Worm (Caenorhabditis elegans) whole organism, mixed stage, embryonic: ENCODE measurements around the gene Y37H2A.18.

Source experiments
- M03D4.4 ChIP-seq: sonication (generic microtip); optimal IDR thresholded peaks from 2 replicates; lab custom pipeline; 2017; ENCODE audit warnings: mild to moderate bottlenecking, missing genetic modification characterization, missing compliant biosample characterization
- bed-3 ChIP-seq: fragments of 200-800 bp; sonication (Bioruptor generic); optimal IDR thresholded peaks from 3 replicates; lab custom pipeline; 2018; ENCODE audit warnings: mild to moderate bottlenecking, missing genetic modification characterization, moderate library complexity, missing compliant biosample characterization
- blmp-1 ChIP-seq: fragments of 150-350 bp; optimal IDR thresholded peaks from 2 replicates; lab custom pipeline; 2014; ENCODE audit warnings: missing biosample characterization, missing genetic modification characterization
- ceh-39 ChIP-seq: fragments of 150-350 bp; optimal IDR thresholded peaks from 2 replicates; lab custom pipeline; 2014; ENCODE audit warnings: missing biosample characterization, missing genetic modification characterization
- ceh-43 ChIP-seq: fragments of 200-800 bp; sonication (Bioruptor generic); optimal IDR thresholded peaks from 2 replicates; lab custom pipeline; 2018; ENCODE audit warnings: mild to moderate bottlenecking, missing genetic modification characterization, moderate library complexity, missing compliant biosample characterization
- ceh-83 ChIP-seq: fragments of 200-800 bp; sonication (Bioruptor generic); optimal IDR thresholded peaks from 2 replicates; lab custom pipeline; 2018; ENCODE audit warnings: mild to moderate bottlenecking, missing genetic modification characterization, missing compliant biosample characterization
- ces-1 ChIP-seq: fragments of 150-350 bp; optimal IDR thresholded peaks from 2 replicates; lab custom pipeline; 2014; ENCODE audit warnings: missing biosample characterization, missing genetic modification reagents, missing genetic modification characterization
- cnd-1 ChIP-seq: fragments of 200-800 bp; sonication (Bioruptor generic); optimal IDR thresholded peaks from 2 replicates; lab custom pipeline; 2018; ENCODE audit warnings: mild to moderate bottlenecking, missing genetic modification characterization, missing compliant biosample characterization
- drap-1 ChIP-seq: fragments of 200-800 bp; sonication (Bioruptor generic); optimal IDR thresholded peaks from 3 replicates; lab custom pipeline; 2018; ENCODE audit warnings: mild to moderate bottlenecking, missing genetic modification characterization, missing compliant biosample characterization
- elt-1 ChIP-seq: sonication (generic microtip); optimal IDR thresholded peaks from 2 replicates; lab custom pipeline; 2017; ENCODE audit warnings: missing genetic modification characterization, mild to moderate bottlenecking, missing compliant biosample characterization, antibody characterized with exemption, moderate library complexity, borderline replicate concordance; ENCODE audit not compliant: insufficient read depth
- ham-2 ChIP-seq: fragments of 200-800 bp; sonication (Bioruptor generic); optimal IDR thresholded peaks from 2 replicates; lab custom pipeline; 2018; ENCODE audit warnings: mild to moderate bottlenecking, missing genetic modification characterization, missing compliant biosample characterization
- lin-13 ChIP-seq: fragments of 150-350 bp; optimal IDR thresholded peaks from 2 replicates; lab custom pipeline; 2014; ENCODE audit warnings: missing biosample characterization, missing genetic modification characterization
- lsy-2 ChIP-seq: fragments of 150-350 bp; optimal IDR thresholded peaks from 2 replicates; lab custom pipeline; 2014; ENCODE audit warnings: missing biosample characterization, missing genetic modification characterization
- mab-5 ChIP-seq: fragments of 150-350 bp; optimal IDR thresholded peaks from 2 replicates; lab custom pipeline; 2014; ENCODE audit warnings: missing biosample characterization, missing genetic modification characterization
- mep-1 ChIP-seq: fragments of 150-350 bp; optimal IDR thresholded peaks from 2 replicates; lab custom pipeline; 2017; ENCODE audit warnings: missing biosample characterization, missing genetic modification reagents, missing genetic modification characterization, inconsistent platforms
- nhr-12 ChIP-seq: fragments of 150-350 bp; optimal IDR thresholded peaks from 2 replicates; lab custom pipeline; 2014; ENCODE audit warnings: missing biosample characterization, missing genetic modification characterization
- nhr-2 ChIP-seq: fragments of 150-350 bp; optimal IDR thresholded peaks from 2 replicates; lab custom pipeline; 2014; ENCODE audit warnings: missing biosample characterization, missing genetic modification characterization
- nhr-237 ChIP-seq: fragments of 150-350 bp; optimal IDR thresholded peaks from 2 replicates; lab custom pipeline; 2014; ENCODE audit warnings: missing biosample characterization, missing genetic modification characterization
- nhr-28 ChIP-seq: fragments of 150-350 bp; optimal IDR thresholded peaks from 2 replicates; lab custom pipeline; 2014; ENCODE audit warnings: missing biosample characterization, missing genetic modification characterization
- nhr-76 ChIP-seq: sonication (generic microtip); optimal IDR thresholded peaks from 2 replicates; lab custom pipeline; 2017; ENCODE audit warnings: missing biosample characterization, missing genetic modification characterization
- pha-4 ChIP-seq: fragments of 150-350 bp; optimal IDR thresholded peaks from 2 replicates; lab custom pipeline; 2018; ENCODE audit warnings: missing biosample characterization, missing genetic modification reagents, missing genetic modification characterization
- sem-2 ChIP-seq: fragments of 200-800 bp; sonication (Bioruptor generic); optimal IDR thresholded peaks from 2 replicates; lab custom pipeline; 2018; ENCODE audit warnings: mild to moderate bottlenecking, missing genetic modification characterization, missing compliant biosample characterization
- sptf-1 ChIP-seq: sonication (generic microtip); optimal IDR thresholded peaks from 2 replicates; lab custom pipeline; 2017; ENCODE audit warnings: mild to moderate bottlenecking, missing genetic modification characterization, moderate library complexity, missing compliant biosample characterization
- tbx-8 ChIP-seq: fragments of 200-800 bp; sonication (Bioruptor generic); optimal IDR thresholded peaks from 2 replicates; lab custom pipeline; 2018; ENCODE audit warnings: mild to moderate bottlenecking, missing genetic modification characterization, moderate library complexity, missing compliant biosample characterization
- unc-120 ChIP-seq: sonication (generic microtip); optimal IDR thresholded peaks from 2 replicates; lab custom pipeline; 2017; ENCODE audit warnings: missing genetic modification characterization, missing compliant biosample characterization; ENCODE audit not compliant: poor library complexity, severe bottlenecking
- unc-62 ChIP-seq: fragments of 150-350 bp; optimal IDR thresholded peaks from 2 replicates; lab custom pipeline; 2014; ENCODE audit warnings: missing biosample characterization, missing genetic modification reagents, missing genetic modification characterization
- zip-8 ChIP-seq: fragments of 150-350 bp; optimal IDR thresholded peaks from 2 replicates; lab custom pipeline; 2014; ENCODE audit warnings: missing biosample characterization, missing genetic modification characterization
- ztf-11 ChIP-seq: fragments of 150-350 bp; optimal IDR thresholded peaks from 2 replicates; lab custom pipeline; 2014; ENCODE audit warnings: missing biosample characterization, missing genetic modification characterization

Gene Y37H2A.18

DNA sequence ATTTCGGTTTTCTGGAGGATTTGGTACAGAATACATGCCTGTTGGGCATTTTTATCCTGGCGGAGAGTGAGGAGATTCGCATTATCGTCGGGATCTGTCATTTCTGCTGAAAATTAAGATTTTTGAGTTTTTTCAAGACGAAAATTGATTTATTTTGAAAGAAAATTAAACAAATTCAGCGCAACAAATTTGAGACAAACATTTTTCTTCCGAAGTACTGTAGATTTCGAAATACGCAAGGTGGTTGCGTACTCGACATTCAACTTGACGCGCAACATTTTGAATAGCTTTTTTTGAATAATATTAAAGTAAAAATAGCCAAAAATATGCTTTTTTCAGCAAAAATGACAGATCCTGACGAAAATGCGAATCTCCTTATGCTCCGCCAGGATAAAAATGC, 1.3 kb upstream of the Y37H2A.18 start, which contains the start of gene Y37H2A.7:
Gene Y37H2A.7 (minus strand): TSS at position 101 of the 400 bp plus-strand sequence.
- TF ChIP-seq ztf-11 (tag; lab: Kevin White, UChicago) (no peak), drap-1 (GFP tag; lab: Kevin White, UChicago) (no peak), nhr-12 (tag; lab: Kevin White, UChicago) (no peak), ces-1 (no peak), cnd-1 (tag; lab: Kevin White, UChicago) (no peak), zip-8 (tag; lab: Kevin White, UChicago) (no peak), elt-1 (no peak), bed-3 (GFP tag; lab: Kevin White, UChicago) (no peak), unc-120 (tag; lab: Kevin White, UChicago) (no peak), blmp-1 (no peak), mep-1 (tag; lab: Kevin White, UChicago) (no peak), unc-62 (GFP tag; lab: Kevin White, UChicago) (no peak), M03D4.4 (tag; lab: Kevin White, UChicago) (no peak), lsy-2 (no peak)

DNA sequence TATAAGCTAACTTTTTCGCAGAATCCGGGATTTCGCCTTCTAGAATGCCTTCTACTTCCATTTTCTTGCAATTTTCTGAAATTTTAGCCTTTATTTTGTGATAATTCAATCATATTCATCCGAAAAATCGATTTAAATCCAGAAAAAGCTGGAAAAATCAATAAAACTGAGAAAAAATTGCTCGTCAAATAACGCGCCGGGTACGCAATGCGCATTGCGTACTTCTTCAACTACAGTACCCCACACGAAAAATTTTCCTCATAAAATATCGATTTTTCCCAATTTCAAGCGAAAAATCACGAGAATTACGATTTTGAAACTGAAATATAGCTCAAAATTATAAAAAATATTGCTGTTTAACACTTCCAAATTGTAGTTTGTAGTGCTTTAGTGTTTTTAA, 2.0 kb downstream of the Y37H2A.18 start, which contains the start of gene Y37H2A.12:
Gene Y37H2A.12 (minus strand): TSS at position 81 of the 400 bp plus-strand sequence.
- TF ChIP-seq pha-4 = no peak
- no peak for TF ChIP-seq ceh-83
- no peak for TF ChIP-seq zip-8 (tag; lab: Kevin White, UChicago)
- no peak for TF ChIP-seq bed-3 (GFP tag; lab: Kevin White, UChicago)
- TF ChIP-seq nhr-76 = no peak
- no peak for TF ChIP-seq M03D4.4 (tag; lab: Kevin White, UChicago)
- no peak for TF ChIP-seq ztf-11 (tag; lab: Kevin White, UChicago)
- TF ChIP-seq unc-62 (GFP tag; lab: Kevin White, UChicago) = no peak
- TF ChIP-seq mep-1 (tag; lab: Kevin White, UChicago) = no peak
- no peak for TF ChIP-seq elt-1
- no peak for TF ChIP-seq ham-2 (GFP tag; lab: Kevin White, UChicago)
- no peak for TF ChIP-seq ceh-39

- no peak for TF ChIP-seq cnd-1 (tag; lab: Kevin White, UChicago)
Observed at ce11 chrV:18128545-18128944, 4.5 kb downstream of the Y37H2A.18 start.

DNA sequence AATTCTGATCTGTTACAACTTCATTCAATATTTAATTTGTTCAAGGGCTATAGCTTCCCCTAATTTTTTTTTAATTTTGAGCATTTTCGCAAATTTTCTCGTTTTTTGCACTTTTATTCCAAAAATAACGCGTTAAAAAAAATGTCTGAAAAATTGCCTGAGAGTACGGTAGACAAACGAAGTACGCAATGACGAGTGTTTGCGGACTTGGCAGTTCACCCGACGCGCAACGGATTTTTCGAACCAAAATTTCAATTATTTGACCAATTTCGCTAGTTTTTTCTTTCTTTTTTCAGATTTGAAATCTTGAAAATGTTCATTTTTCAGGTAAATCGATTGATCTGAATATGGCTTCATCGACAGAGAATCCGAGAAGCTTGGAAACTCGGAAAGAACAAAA, 5.9 kb downstream of the Y37H2A.18 start, which contains the start of gene fbxa-211:
Gene fbxa-211 (plus strand): TSS at position 328 of the 400 bp plus-strand sequence.
- TF ChIP-seq drap-1 (GFP tag; lab: Kevin White, UChicago) = no peak
- TF ChIP-seq mep-1 (tag; lab: Kevin White, UChicago) = no peak
- TF ChIP-seq ztf-11 (tag; lab: Kevin White, UChicago) = no peak
- no peak for TF ChIP-seq sem-2 (GFP tag; lab: Kevin White, UChicago)

DNA sequence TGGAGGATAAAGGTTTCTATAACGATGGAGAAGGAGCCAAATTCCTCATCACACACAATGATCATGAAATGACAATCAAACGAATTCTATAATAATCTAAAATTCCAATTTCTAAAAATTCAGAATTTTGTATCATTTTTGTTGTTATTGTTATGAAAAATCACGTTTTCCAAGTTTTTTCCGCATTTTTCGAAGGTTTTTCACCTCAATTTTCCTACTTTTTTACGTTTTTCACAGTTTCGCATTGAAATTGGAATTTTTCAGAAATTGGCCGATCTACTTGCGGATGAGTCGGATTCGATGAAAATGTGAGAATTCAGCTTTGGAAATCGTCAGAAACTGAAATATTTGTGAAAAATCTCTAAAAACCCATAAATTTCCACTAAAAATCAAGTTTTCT, 8.0 kb downstream of the Y37H2A.18 start, which contains the start of gene fbxa-210:
Gene fbxa-210 (plus strand): TSS at position 301 of the 400 bp plus-strand sequence.
- TF ChIP-seq zip-8 (tag; lab: Kevin White, UChicago) (no peak), nhr-28 (tag; lab: Kevin White, UChicago) (no peak), ztf-11 (tag; lab: Kevin White, UChicago) (no peak), nhr-2 (tag; lab: Kevin White, UChicago) (no peak), sptf-1 (tag; lab: Kevin White, UChicago) (no peak), unc-120 (tag; lab: Kevin White, UChicago) (no peak), tbx-8 (no peak), pha-4 (no peak), blmp-1 (no peak), sem-2 (GFP tag; lab: Kevin White, UChicago) (no peak), ceh-43 (GFP tag; lab: Kevin White, UChicago) (no peak), M03D4.4 (tag; lab: Kevin White, UChicago) (no peak), lin-13 (no peak), mab-5 (tag; lab: Kevin White, UChicago) (no peak), drap-1 (GFP tag; lab: Kevin White, UChicago) (no peak)

- TF ChIP-seq nhr-237 (tag; lab: Kevin White, UChicago) = no peak
- no peak for TF ChIP-seq lsy-2
- no peak for TF ChIP-seq ham-2 (GFP tag; lab: Kevin White, UChicago)
- TF ChIP-seq cnd-1 (tag; lab: Kevin White, UChicago) = no peak
- TF ChIP-seq ceh-43 (GFP tag; lab: Kevin White, UChicago) = no peak
- TF ChIP-seq, all 35 proteins: peak for 0
Observed at ce11 chrV:18123639-18124038, 9.4 kb downstream of the Y37H2A.18 start, which contains the start of gene fbxa-107. Gene fbxa-107 (plus strand): TSS chrV:18123939.
